Fruit fly (Drosophila melanogaster) ovary, adult (tissue): ENCODE measurements around the gene CG31495.

Experiments used
- CG17801 ChIP-seq: fragments of 200-800 bp; optimal IDR thresholded peaks from 2 replicates; lab custom pipeline; 2019; ENCODE audit warnings: missing biosample characterization, mild to moderate bottlenecking, missing genetic modification characterization, moderate library complexity; ENCODE audit not compliant: partially characterized antibody

CG31495 gene

DNA sequence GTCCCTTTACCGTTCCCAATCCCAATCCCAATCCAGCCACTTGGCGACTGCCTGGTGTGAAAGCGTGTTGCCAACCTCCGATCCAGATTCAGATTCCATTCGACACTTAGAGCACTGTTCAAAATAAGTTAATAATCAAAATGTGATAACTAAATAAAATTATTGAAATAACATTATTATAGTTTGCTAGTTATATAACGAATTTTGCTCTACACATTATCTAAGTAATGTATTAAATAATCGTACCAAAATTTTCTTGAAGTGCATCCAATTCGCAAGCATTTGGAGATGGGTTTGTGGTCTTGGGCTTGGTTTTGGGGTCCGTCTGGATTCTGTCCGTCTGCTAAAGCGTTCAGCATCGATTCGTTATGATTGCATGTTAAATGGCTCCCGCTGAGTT lies 9.6 kb upstream of the CG31495 start:
- no peak for TF ChIP-seq CG17801

DNA sequence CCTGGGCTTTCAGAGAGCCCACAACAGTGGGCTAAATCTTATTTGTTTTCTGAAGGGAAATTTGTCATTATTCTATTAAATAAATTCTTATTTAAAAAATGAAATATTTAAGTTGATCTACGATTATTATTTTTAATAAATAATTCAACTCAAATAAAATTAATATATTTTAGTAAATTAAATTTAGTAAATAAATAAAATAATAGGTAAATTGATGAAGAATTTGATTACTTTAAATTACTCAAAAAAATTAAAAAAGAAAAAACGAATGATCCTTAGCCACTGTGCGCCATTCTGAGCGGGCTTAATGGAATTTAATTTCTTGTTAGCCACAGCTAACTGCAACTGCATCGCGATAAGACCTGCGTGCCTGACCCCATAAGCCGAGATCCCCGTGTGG lies 8.5 kb upstream of the CG31495 start:
- TF ChIP-seq CG17801 = no peak

- TF ChIP-seq CG17801 = no peak
Observed at dm6 chr3R:13847289-13847688, 7.6 kb upstream of the CG31495 start.

dm6 chr3R:13845926-13846325 lies 6.2 kb upstream of the CG31495 start:
- TF ChIP-seq CG17801 = no peak

DNA sequence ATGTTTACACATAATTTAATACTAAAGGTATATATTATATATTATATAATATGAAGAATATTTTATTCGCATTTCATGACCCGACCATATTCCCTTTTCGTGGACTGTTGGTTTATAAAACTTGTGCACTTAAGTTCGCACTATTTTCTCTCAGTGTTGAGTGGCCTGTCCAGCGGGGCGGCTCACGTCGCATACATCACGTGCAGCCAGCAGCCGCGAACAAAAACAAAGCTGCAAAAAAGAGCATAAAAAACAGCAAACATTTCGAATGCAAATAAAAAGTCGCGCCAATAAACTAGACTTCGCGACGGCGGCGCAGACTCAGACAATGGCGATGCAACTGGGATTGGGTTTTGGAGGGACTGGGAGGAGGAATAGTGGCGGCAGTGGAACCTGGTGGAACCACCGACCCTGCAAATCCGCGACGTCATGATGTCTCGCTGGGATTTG lies 5.5 kb upstream of the CG31495 start:
- TF ChIP-seq CG17801 = no peak

DNA sequence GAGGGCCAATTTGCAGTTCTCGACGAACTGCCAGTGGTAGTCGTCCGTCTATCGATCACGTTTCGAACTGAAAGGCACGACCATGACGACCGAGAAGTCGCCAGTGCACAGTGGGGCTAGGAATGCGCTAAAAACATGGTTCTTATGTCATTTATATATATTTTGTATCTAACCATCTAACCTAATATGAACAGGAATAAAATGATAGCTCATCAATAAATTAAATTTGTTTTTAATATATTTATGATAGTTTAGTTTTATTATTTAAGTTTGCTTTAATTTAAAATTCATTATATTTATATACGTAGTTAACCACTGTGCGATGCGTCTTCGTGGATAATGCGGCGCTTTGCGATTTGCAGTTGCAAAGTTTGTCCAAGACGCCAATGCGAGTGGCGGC lies 3.9 kb upstream of the CG31495 start:
- TF ChIP-seq CG17801 = no peak

dm6 chr3R:13842532-13842931 lies 2.8 kb upstream of the CG31495 start:
- TF ChIP-seq CG17801 = no peak

dm6 chr3R:13840956-13841355 lies 1.2 kb upstream of the CG31495 start:
- TF ChIP-seq CG17801 = no peak

- no peak for TF ChIP-seq CG17801
Observed at dm6 chr3R:13837807-13838206, 1.9 kb downstream of the CG31495 start, which contains the start of gene Nsf2. TSS of gene Nsf2 (minus strand) at chr3R:13837991.

- TF ChIP-seq CG17801 = no peak
Observed at dm6 chr3R:13834551-13834950, 5.2 kb downstream of the CG31495 start.

DNA sequence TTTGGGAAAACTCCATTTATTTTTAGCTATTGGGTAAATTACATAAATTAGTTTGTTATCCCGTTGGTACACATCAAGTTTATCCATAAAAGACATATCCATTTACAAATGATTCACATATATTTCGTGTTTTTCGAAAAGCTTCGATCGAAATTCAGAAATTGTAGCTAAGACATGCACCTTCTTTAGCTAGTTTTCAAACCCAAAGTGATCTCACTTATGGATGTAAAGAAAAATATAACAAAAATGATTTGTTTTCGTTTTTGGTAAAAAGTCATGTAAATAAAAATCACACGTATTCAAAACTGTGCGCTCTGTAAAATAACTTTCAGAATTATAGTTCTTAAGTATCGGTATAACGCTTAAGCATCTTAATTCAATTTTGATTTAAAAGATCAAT lies 6.2 kb downstream of the CG31495 start:
- no peak for TF ChIP-seq CG17801

DNA sequence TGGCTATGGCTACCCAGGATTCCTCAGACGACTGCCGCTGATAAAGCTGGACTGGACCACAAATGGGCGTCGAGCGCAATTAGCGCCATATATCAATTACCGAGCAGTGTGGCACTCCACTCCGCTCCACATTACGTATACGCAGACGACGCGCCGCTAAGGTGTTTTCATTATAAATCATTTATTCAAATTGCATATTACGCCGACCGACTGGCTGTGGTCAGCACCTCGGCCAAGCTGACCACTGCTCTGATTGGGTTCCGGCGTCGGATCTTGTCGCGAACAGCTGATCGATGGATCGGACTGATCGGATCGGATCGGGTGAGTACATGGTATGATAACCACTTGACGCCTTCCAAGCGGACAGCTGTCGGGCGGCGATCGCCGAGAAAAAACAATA lies 6.8 kb downstream of the CG31495 start:
- no peak for TF ChIP-seq CG17801

DNA sequence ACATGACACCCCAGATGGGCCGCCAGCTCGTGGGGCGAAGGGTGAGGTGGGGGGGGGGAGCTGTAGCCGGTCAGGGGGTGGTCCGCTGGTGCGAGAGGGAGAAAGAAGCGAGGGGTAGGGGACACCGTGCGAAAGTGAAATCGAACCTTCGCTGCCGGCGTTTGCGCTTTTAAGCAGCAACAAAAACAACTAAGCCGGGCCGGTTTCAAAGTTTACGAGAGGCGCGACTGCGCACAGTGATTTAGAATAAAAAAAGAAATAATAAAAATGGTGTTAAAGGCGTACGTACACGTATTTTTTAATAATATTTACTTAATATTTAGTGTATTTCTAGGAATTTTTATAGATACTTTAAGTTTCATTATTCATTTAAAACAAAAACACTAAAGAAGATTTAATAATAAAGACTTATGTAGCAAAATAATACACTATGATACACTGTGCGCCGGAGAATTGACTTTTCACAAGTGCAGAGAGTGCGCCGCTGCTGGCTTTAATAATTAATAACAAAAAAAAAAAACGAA lies 8.1 kb downstream of the CG31495 start:
- peak; percentile 67 for TF ChIP-seq CG17801

DNA sequence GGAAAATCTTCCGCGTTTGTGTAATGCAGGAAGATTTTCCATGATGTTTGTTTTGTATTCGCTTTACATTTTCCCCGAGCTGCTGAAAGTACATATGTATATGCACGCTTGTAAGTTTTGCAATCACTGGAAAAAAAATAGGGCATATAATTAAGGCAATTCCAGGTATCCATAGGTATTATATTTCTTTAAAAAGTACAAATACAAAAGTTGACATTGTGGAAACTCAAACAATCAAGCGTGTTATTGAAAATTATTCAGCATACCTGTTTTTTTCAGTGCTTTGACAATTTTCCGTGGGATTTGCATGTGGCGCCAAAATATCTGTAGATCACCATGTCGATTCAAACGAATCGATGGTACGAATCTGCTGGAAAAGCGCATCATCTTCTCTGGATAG lies 8.7 kb downstream of the CG31495 start:
- TF ChIP-seq CG17801 = no peak

dm6 chr3R:13827953-13828922 lies 11.5 kb downstream of the CG31495 start, which contains the start of gene Mst87F:
TSS of gene Mst87F (minus strand) at chr3R:13828008.
- peak; percentile 11 for TF ChIP-seq CG17801

DNA sequence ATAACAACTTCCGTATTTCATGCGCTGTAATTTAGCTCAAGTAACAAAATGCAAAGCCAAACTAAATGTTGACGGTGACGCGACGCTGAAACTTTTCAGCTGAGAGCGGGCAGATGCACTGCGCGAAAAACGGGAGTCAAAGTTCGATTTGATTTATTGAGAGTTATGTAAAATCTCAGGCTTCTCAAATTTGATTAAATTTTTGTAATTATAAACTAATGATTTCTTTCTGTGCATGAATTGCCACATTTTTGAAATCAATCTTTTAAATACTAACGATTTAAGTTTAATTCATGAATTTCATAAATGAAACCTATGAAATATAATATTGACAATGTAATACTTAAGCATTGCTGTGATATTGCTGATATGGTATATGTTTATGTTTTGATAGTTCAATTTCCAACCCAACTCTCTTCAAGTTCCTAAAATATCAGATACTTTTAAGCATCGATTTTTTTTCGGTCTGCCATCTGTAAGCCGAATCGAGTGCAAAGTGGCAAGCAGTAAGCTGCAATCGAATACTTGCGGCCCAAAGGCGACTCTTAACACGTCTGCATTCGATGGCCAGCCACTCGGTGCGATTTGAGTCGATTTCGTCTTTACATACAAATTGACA lies 17.0 kb downstream of the CG31495 start:
- TF ChIP-seq CG17801 = no peak

- TF ChIP-seq CG17801 = no peak
Observed at dm6 chr3R:13820483-13820882, 19.3 kb downstream of the CG31495 start.
